Worm (Caenorhabditis elegans) whole organism, mixed stage, embryonic: ENCODE measurements around the gene T11F9.1.
"Not testable (repeated sequence)": the region's sequence is repeated elsewhere in the genome, so short reads cannot be mapped to it uniquely, and the experiment has no call there.

Source experiments
- lsy-2 ChIP-seq: fragments of 150-350 bp; optimal IDR thresholded peaks from 2 replicates; lab custom pipeline; 2014; ENCODE audit warnings: missing biosample characterization, missing genetic modification characterization
- mep-1 ChIP-seq: fragments of 150-350 bp; optimal IDR thresholded peaks from 2 replicates; lab custom pipeline; 2017; ENCODE audit warnings: missing biosample characterization, missing genetic modification reagents, missing genetic modification characterization, inconsistent platforms
- nhr-237 ChIP-seq: fragments of 150-350 bp; optimal IDR thresholded peaks from 2 replicates; lab custom pipeline; 2014; ENCODE audit warnings: missing biosample characterization, missing genetic modification characterization
- nhr-28 ChIP-seq: fragments of 150-350 bp; optimal IDR thresholded peaks from 2 replicates; lab custom pipeline; 2014; ENCODE audit warnings: missing biosample characterization, missing genetic modification characterization
- snpc-4 ChIP-seq: fragments of 150-350 bp; optimal IDR thresholded peaks from 2 replicates; lab custom pipeline; 2014; ENCODE audit warnings: missing biosample characterization, missing genetic modification characterization
- unc-120 ChIP-seq: sonication (generic microtip); optimal IDR thresholded peaks from 2 replicates; lab custom pipeline; 2017; ENCODE audit warnings: missing genetic modification characterization, missing compliant biosample characterization; ENCODE audit not compliant: poor library complexity, severe bottlenecking
- unc-62 ChIP-seq: fragments of 150-350 bp; optimal IDR thresholded peaks from 2 replicates; lab custom pipeline; 2014; ENCODE audit warnings: missing biosample characterization, missing genetic modification reagents, missing genetic modification characterization

DNA sequence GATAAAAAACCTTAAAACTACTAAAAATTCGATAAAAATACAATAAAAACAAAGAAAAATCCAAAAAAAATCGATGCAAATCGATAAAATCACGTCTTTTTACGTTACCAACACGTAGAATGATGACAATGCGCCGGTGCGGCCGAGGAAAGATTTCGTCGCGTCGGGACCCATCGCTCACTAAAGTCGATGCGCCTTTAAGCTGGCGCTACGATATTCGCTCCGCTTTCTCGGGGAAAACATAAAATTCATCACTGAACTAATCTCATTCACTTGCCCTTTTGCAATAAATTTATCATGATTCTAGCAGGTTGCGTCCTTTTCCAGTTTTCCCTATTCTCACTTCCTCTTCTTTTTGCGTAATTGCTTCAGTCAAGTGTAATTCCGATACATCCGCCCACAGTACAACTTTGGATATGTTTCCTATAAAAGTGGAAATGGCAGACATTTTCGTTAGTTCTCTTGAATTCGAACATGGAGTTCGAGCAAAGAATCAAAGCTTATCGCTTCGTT lies 24.3 kb downstream of the T11F9.1 start, which contains the start of gene col-157:
- not testable (repeated sequence) for TF ChIP-seq nhr-237; unc-62; snpc-4; unc-120; mep-1 (tag; lab: Kevin White, UChicago); nhr-28 (tag; lab: Kevin White, UChicago); lsy-2 (tag; lab: Kevin White, UChicago)
